Worm (Caenorhabditis elegans): ENCODE data around the gene hic-1.

hic-1 gene

DNA sequence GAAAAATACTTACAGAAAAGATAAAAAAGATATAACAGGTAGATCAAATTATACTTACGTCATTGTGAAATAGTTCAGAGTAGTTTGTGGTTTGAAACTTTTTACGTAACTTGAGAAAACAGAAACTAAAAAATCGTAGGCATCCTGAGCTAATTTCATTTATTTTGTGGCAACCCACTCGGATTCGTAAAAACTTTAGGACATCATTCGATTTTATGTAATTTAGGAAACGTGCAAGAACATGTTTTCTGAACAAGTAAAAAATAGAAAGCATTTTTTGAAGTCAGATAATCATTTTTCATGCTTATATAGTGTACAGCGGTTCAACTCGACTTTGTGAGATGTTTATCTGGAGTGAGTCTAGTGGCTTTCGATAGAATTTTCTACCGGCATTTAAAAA, at the start of gene hic-1:
Gene hic-1 (minus strand): TSS at position 101 of the 400 bp plus-strand sequence.
- TF ChIP-seq tbx-11 (GFP tag; IDR thresholded peaks at IDR 0.05) (no peak), F13C5.2 (tag; optimal IDR thresholded peaks at IDR 0.05) (no peak), ama-1 (optimal IDR thresholded peaks at IDR 0.05) (no peak), pes-1 (GFP tag; IDR thresholded peaks at IDR 0.05) (no peak), ceh-13 (GFP tag; optimal IDR thresholded peaks at IDR 0.05) (no peak), flt-1 (GFP tag; IDR thresholded peaks at IDR 0.05) (no peak), scrt-1 (GFP tag; IDR thresholded peaks at IDR 0.05) (no peak), B0310.2 (tag; optimal IDR thresholded peaks at IDR 0.05) (no peak), hmbx-1 (tag; optimal IDR thresholded peaks at IDR 0.05) (no peak), hnd-1 (tag; optimal IDR thresholded peaks at IDR 0.05) (no peak)

DNA sequence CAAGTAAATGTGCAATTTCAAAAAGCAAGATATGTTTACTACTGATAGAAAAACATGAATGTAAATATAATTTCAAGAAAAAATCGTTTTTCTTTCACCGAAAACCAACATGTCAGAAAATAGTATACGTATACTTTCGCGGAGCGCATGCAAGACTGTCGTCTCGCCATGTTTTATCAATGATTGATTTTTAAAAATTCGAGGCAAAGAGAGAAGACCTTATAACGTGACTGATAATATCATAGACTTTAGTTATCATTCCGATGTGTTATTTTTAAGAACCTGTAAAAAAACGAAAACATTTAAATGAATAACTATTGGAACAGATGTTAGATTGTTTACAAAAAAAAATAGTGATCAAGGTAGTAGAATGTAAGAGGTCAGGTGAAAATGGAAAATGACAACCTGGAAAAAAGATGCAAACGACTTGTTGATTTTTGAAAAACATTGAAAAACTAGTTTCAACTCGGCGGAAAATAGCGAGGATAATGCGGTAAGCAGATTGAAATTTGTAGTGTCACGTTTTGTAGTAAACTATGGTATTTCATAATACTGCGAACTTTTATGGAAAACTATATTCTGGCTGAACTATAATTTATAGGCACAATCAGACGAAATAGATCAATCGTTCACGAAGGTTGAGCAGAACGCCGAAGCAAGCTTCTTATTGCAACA, 47.9 kb upstream of the hic-1 start:
- TF ChIP-seq ceh-13 (GFP tag; optimal IDR thresholded peaks at IDR 0.05): no peak
- TF ChIP-seq tbx-11 (GFP tag; IDR thresholded peaks at IDR 0.05): no peak
- no peak for TF ChIP-seq hnd-1 (tag; optimal IDR thresholded peaks at IDR 0.05)
- no peak for TF ChIP-seq aly-1 (tag; optimal IDR thresholded peaks at IDR 0.05)
- no peak for TF ChIP-seq pes-1 (GFP tag; IDR thresholded peaks at IDR 0.05)

DNA sequence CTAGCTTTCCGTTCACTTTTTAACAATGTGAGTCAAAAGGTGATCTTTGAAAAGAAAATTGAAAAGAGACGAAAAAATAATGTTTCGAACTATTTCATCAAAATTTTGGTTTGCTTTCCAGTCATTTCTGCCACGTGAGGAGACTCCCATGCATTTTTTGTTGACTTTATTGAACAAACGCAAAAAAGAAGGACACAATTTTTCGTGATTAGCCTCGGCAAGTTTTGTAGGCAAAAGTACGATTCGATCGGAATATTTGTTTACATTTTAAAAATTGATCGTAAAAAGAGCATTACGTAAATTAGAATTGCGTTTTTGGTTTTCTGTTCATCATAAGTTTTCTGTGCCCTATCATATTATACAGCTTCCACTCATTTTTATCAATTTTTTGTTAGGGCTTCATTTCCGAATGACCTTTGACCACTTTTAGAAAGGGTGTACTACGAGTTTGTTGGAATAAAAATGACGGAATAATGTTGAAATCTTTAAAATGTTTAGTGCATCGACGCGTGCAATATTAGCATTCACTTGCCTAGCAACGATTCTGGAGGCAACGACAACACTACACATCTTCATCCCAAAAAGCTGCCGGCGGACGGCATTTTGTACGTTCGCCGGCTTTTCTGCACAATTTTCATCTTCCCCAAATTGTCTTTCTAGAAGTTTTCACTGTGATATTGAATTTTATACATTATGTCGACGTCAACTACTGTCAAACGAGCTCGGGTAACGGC, 46.5 kb upstream of the hic-1 start, which contains the start of gene C56E10.3:
Gene C56E10.3 (plus strand): TSS at position 684 of the 734 bp plus-strand sequence.
- TF ChIP-seq B0310.2 (tag; optimal IDR thresholded peaks at IDR 0.05): no peak
- no peak for TF ChIP-seq tbx-37 (GFP tag; conservative IDR thresholded peaks at IDR 0.05)
- TF ChIP-seq sea-1 (GFP tag; conservative IDR thresholded peaks at IDR 0.05): no peak
- no peak for TF ChIP-seq ama-1 (optimal IDR thresholded peaks at IDR 0.05)
- no peak for TF ChIP-seq ceh-13 (GFP tag; optimal IDR thresholded peaks at IDR 0.05)
- TF ChIP-seq tra-4 (tag; optimal IDR thresholded peaks at IDR 0.05): no peak
- no peak for TF ChIP-seq scrt-1 (GFP tag; IDR thresholded peaks at IDR 0.05)
- no peak for TF ChIP-seq tbx-11 (GFP tag; IDR thresholded peaks at IDR 0.05)
- TF ChIP-seq hmbx-1 (tag; optimal IDR thresholded peaks at IDR 0.05): no peak
- TF ChIP-seq hnd-1 (tag; optimal IDR thresholded peaks at IDR 0.05): no peak
- TF ChIP-seq pes-1 (GFP tag; IDR thresholded peaks at IDR 0.05): no peak
- TF ChIP-seq flt-1 (GFP tag; IDR thresholded peaks at IDR 0.05): no peak
- TF ChIP-seq ets-7 (tag; optimal IDR thresholded peaks at IDR 0.05): no peak
- TF ChIP-seq ceh-36 (tag; optimal IDR thresholded peaks at IDR 0.05): no peak
- TF ChIP-seq aly-1 (tag; optimal IDR thresholded peaks at IDR 0.05): no peak

DNA sequence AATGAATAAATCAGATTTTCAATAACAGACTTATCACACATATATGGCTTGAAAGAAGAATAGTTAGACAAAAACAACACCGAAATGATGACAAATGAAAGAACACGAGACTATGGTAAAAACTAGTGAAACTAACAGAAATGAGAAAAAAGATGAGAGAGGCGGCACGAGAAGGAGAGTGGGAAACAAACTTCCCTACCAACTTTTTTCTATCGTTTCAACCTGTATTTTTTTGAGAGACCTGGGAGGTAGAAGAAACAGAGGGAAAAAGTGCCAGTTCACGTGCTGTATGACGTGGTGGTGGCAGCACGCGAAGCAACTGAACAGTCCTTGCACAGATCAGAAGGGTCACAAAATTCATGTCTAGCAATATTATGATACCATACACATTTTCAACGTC, 44.2 kb upstream of the hic-1 start:
- no peak for TF ChIP-seq F13C5.2 (tag; optimal IDR thresholded peaks at IDR 0.05)
- no peak for TF ChIP-seq aly-1 (tag; optimal IDR thresholded peaks at IDR 0.05)
- no peak for TF ChIP-seq ama-1 (optimal IDR thresholded peaks at IDR 0.05)
- TF ChIP-seq hmg-4 (GFP tag; optimal IDR thresholded peaks at IDR 0.05): no peak

DNA sequence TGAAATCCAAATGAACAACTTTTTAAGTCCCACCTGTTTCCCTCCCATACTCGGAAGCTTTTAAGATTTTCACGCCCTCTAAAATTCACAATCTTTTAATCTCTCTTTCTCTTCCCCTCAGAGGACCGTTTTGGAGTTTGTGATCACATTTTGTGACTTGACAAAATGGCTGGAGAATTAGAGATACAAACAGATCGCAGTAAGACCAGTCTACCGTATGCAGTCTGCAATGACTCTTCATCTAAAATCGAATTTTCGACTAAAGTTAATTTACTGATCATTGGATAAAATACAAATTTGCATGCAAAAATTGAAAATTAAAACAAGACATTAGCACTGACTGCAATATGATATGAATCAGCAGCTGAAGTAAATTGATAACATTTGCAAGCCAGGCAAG, 42.9 kb upstream of the hic-1 start:
- TF ChIP-seq sea-1 (GFP tag; conservative IDR thresholded peaks at IDR 0.05) (no peak), ceh-36 (tag; optimal IDR thresholded peaks at IDR 0.05) (no peak), F13C5.2 (tag; optimal IDR thresholded peaks at IDR 0.05) (no peak), aly-1 (tag; optimal IDR thresholded peaks at IDR 0.05) (no peak), hnd-1 (tag; optimal IDR thresholded peaks at IDR 0.05) (no peak), tbx-37 (GFP tag; conservative IDR thresholded peaks at IDR 0.05) (no peak), ceh-13 (GFP tag; optimal IDR thresholded peaks at IDR 0.05) (no peak), hmbx-1 (tag; optimal IDR thresholded peaks at IDR 0.05) (no peak), B0310.2 (tag; optimal IDR thresholded peaks at IDR 0.05) (no peak), scrt-1 (GFP tag; IDR thresholded peaks at IDR 0.05) (no peak), tbx-11 (GFP tag; IDR thresholded peaks at IDR 0.05) (no peak), hmg-4 (GFP tag; optimal IDR thresholded peaks at IDR 0.05) (no peak), ama-1 (optimal IDR thresholded peaks at IDR 0.05) (no peak), flt-1 (GFP tag; IDR thresholded peaks at IDR 0.05) (no peak), tra-4 (tag; optimal IDR thresholded peaks at IDR 0.05) (no peak), ets-7 (tag; optimal IDR thresholded peaks at IDR 0.05) (no peak), pes-1 (GFP tag; IDR thresholded peaks at IDR 0.05) (no peak)

DNA sequence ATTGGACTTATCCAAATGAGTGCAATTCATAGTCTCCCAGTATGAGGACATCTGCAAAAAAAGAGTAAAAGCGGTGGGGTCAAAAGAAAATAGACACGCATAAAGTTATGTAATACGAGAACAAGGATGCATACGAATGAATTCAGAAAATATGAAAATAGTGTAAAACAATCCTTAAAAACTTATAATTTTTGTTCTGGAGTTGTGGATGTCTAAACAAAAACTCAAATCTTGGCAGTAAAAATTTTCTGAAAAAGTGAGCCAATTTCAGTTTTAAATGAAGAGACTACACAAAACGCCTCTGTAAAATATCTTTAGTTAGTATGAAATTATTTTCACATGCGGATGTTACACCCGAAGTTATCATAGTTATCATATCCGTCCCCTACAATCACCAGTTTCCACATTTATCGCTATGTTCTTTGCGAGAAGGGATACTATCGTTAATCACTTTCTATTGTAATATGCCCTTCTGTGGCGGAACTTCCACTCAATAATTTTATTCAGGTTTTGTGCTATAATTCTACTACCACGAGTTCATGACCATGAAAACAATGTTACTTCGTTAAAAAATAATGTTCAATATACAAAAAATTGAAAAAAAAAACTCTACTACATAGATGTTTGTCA, 42.1 kb upstream of the hic-1 start, which contains the start of gene nhr-120:
Gene nhr-120 (minus strand): TSS at position 51 of the 630 bp plus-strand sequence.
- no peak for TF ChIP-seq hmbx-1 (tag; optimal IDR thresholded peaks at IDR 0.05)
- no peak for TF ChIP-seq tbx-37 (GFP tag; conservative IDR thresholded peaks at IDR 0.05)
- TF ChIP-seq pes-1 (GFP tag; IDR thresholded peaks at IDR 0.05): no peak
- TF ChIP-seq tbx-11 (GFP tag; IDR thresholded peaks at IDR 0.05): no peak
- TF ChIP-seq hnd-1 (tag; optimal IDR thresholded peaks at IDR 0.05): no peak
- TF ChIP-seq ets-7 (tag; optimal IDR thresholded peaks at IDR 0.05): no peak
- no peak for TF ChIP-seq ceh-36 (tag; optimal IDR thresholded peaks at IDR 0.05)
- TF ChIP-seq scrt-1 (GFP tag; IDR thresholded peaks at IDR 0.05): no peak
- no peak for TF ChIP-seq sea-1 (GFP tag; conservative IDR thresholded peaks at IDR 0.05)
- TF ChIP-seq ceh-13 (GFP tag; optimal IDR thresholded peaks at IDR 0.05): no peak
- no peak for TF ChIP-seq F13C5.2 (tag; optimal IDR thresholded peaks at IDR 0.05)
- TF ChIP-seq hmg-4 (GFP tag; optimal IDR thresholded peaks at IDR 0.05): no peak
- no peak for TF ChIP-seq B0310.2 (tag; optimal IDR thresholded peaks at IDR 0.05)
- no peak for TF ChIP-seq flt-1 (GFP tag; IDR thresholded peaks at IDR 0.05)
- no peak for TF ChIP-seq ama-1 (optimal IDR thresholded peaks at IDR 0.05)
- TF ChIP-seq aly-1 (tag; optimal IDR thresholded peaks at IDR 0.05): no peak
- no peak for TF ChIP-seq tra-4 (tag; optimal IDR thresholded peaks at IDR 0.05)
